In genomic region chrII:2920234-2920633, ce11 we compare ENCODE assay signal across 2 worm cellular contexts.
A peak's percentile ranks its signal among the peaks of the same experiment; 100 is the strongest.
TF ChIP-seq lines count a peak whose summit lies in the region.

No protein-coding gene starts in this region.

TF ChIP-seq in whole organism, L4 larva, 104 proteins besides CTCF, POLR2A, EP300 and RAD21:
- peak; percentile 7 for TF ChIP-seq aha-1 (tag; lab: Kevin White, UChicago)
- peak; percentile 94 for TF ChIP-seq set-16 (GFP tag; IDR thresholded peaks at IDR 0.05; lab: Robert Waterston, UW)
- no peak for TF ChIP-seq zip-2 (tag; optimal IDR thresholded peaks at IDR 0.05; lab: Kevin White, UChicago)
TF ChIP-seq in whole organism, L4 larva: peak in this region for 2.

TF ChIP-seq in whole organism, young adult, 124 proteins besides CTCF, POLR2A, EP300 and RAD21:
- TF ChIP-seq dpl-1 (GFP tag; optimal IDR thresholded peaks at IDR 0.05; lab: Kevin White, UChicago) = no peak
- peak; percentile 77; the same call in 1 of the 2 replicates for TF ChIP-seq egrh-3 (GFP tag; IDR thresholded peaks at IDR 0.05; lab: Robert Waterston, UW)
- peak; percentile 5; the same call in 1 of the 2 replicates for TF ChIP-seq mcd-1 (GFP tag; IDR thresholded peaks at IDR 0.05; lab: Robert Waterston, UW)
- TF ChIP-seq unc-62 (GFP tag; optimal IDR thresholded peaks at IDR 0.05; lab: Kevin White, UChicago) = no peak
- TF ChIP-seq ZK185.1 (tag; optimal IDR thresholded peaks at IDR 0.05; lab: Kevin White, UChicago; ENCODE audit: poor library complexity, severe bottlenecking) = no peak
- TF ChIP-seq chd-7 (tag; optimal IDR thresholded peaks at IDR 0.05; lab: Kevin White, UChicago) = no peak
- TF ChIP-seq B0019.2 (GFP tag; conservative IDR thresholded peaks at IDR 0.05; lab: Robert Waterston, UW) = no peak
- TF ChIP-seq lin-54 (GFP tag; optimal IDR thresholded peaks at IDR 0.05; lab: Kevin White, UChicago) = no peak
- TF ChIP-seq lin-35 (GFP tag; optimal IDR thresholded peaks at IDR 0.05; lab: Kevin White, UChicago) = no peak
- TF ChIP-seq zfh-2 (GFP tag; conservative IDR thresholded peaks at IDR 0.05; lab: Robert Waterston, UW) = peak; percentile 69
